Fruit fly (Drosophila melanogaster) Kc167 (cell line): Measurements from ENCODE around the gene CG31917.

Source experiments
- Myc ChIP-seq: fragments of >200 bp; optimal IDR thresholded peaks from 2 replicates; lab custom pipeline; 2017; ENCODE audit warnings: missing external identifiers
- Sin3A ChIP-seq: fragments of >200 bp; optimal IDR thresholded peaks from 2 replicates; lab custom pipeline; 2018; ENCODE audit warnings: missing external identifiers
- h ChIP-seq: fragments of >200 bp; optimal IDR thresholded peaks from 3 replicates; lab custom pipeline; 2018; ENCODE audit warnings: missing external identifiers
- insv ChIP-seq: fragments of >200 bp; optimal IDR thresholded peaks from 3 replicates; lab custom pipeline; 2018; ENCODE audit warnings: missing external identifiers
- psq ChIP-seq: fragments of >200 bp; optimal IDR thresholded peaks from 2 replicates; lab custom pipeline; 2017; ENCODE audit warnings: missing external identifiers
- ttk ChIP-seq: sonication (Bioruptor generic); optimal IDR thresholded peaks from 2 replicates; lab custom pipeline; 2017; ENCODE audit warnings: missing external identifiers

DNA sequence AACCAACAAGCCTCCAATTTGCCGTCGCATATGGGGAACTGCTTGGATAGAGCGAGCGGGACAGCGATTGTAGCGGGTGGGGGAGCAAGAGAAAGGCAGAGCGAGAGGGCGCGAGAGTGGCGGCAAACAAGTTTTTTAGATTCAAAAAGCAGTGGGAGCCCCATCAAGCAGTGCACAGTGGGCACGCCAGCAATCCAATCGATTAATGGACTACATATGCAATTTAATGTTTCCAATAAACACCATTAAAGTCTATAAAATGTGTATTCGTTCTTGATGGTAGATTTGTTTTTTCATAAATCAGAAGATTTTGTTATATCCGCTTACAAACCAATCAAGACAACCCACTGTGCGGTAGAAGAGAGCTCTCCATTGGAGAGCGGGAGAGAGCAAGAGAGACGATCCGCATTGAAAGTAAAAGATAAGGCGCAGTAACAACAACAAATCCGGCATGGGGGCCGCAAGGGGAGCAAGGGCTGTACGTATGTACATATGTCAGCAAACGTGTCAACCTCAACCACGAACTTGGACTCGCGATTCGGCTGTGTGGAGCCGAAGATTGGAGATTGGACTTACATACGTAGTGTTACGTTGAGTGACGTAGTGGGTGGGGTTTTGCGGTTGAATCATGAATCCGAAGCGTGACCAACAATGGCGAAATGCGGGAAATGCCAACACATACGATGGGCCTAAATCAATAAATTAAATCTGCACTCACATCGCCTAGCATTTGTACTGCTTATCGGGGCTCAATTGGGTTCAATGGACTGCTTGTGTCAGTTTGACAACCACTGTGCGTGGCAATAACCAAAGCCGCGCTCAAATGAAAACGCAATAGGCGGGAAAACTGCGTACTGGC, 13.0 kb downstream of the CG31917 start:
- TF ChIP-seq ttk (lab: Kevin White, UChicago) (no peak), Sin3A (lab: Kevin White, UChicago) (no peak), psq (lab: Kevin White, UChicago) (no peak), h (lab: Kevin White, UChicago) (no peak), Myc (lab: Kevin White, UChicago) (no peak), insv (no peak)
